Worm (Caenorhabditis elegans) whole organism, L1 larva: Measurements from ENCODE around the gene C50F4.16.

ENCODE experiments used
- Y116A8C.19 ChIP-seq: sonication (generic microtip); optimal IDR thresholded peaks from 2 replicates; lab custom pipeline; 2016; ENCODE audit warnings: missing compliant biosample characterization, missing genetic modification characterization, borderline replicate concordance
- aha-1 ChIP-seq: fragments of 150-350 bp; optimal IDR thresholded peaks from 2 replicates; lab custom pipeline; 2014; ENCODE audit warnings: missing biosample characterization, missing genetic modification characterization
- alr-1 ChIP-seq: fragments of 200-800 bp; sonication (Bioruptor generic); optimal IDR thresholded peaks from 2 replicates; lab custom pipeline; 2018; ENCODE audit warnings: borderline replicate concordance, mild to moderate bottlenecking, missing genetic modification characterization, missing compliant biosample characterization
- ama-1 ChIP-seq: fragments of 150-350 bp; optimal IDR thresholded peaks from 2 replicates; lab custom pipeline; 2014
- blmp-1 ChIP-seq: fragments of 150-350 bp; optimal IDR thresholded peaks from 2 replicates; lab custom pipeline; 2014; ENCODE audit warnings: missing biosample characterization, missing genetic modification characterization
- ceh-8 ChIP-seq: fragments of 200-800 bp; sonication (Bioruptor generic); optimal IDR thresholded peaks from 2 replicates; lab custom pipeline; 2018; ENCODE audit warnings: mild to moderate bottlenecking, missing genetic modification characterization, moderate library complexity, missing compliant biosample characterization
- ceh-82 ChIP-seq, 3 experiments: fragments of 150-350 bp in 1 of 3; sonication (generic microtip) in 2 of 3; optimal IDR thresholded peaks; 2 replicates each; lab custom pipeline; 2014 to 2017; ENCODE audit warnings: missing biosample characterization in 3 of 3, missing genetic modification characterization in 3 of 3
- ceh-90 ChIP-seq: sonication (generic microtip); optimal IDR thresholded peaks from 2 replicates; lab custom pipeline; 2016; ENCODE audit warnings: missing genetic modification characterization, missing compliant biosample characterization
- ces-1 ChIP-seq: fragments of 150-350 bp; optimal IDR thresholded peaks from 2 replicates; lab custom pipeline; 2014; ENCODE audit warnings: missing biosample characterization, missing genetic modification reagents, missing genetic modification characterization
- dpl-1 ChIP-seq, 3 experiments: fragments of 150-350 bp in 2 of 3; sonication (generic microtip) in 1 of 3; optimal IDR thresholded peaks; 2 replicates each; lab custom pipeline; 2014 to 2017; ENCODE audit warnings: missing biosample characterization in 3 of 3, missing genetic modification characterization in 3 of 3, missing genetic modification reagents in 3 of 3
- dsc-1 ChIP-seq: sonication (generic microtip); optimal IDR thresholded peaks from 2 replicates; lab custom pipeline; 2016; ENCODE audit warnings: mild to moderate bottlenecking, missing genetic modification characterization, missing compliant biosample characterization
- efl-1 ChIP-seq, 4 experiments: fragments of 150-350 bp; optimal IDR thresholded peaks in 3 of 4; peaks in 1 of 4; 1 replicate in 1 of 4; 2 replicates in 3 of 4; lab custom pipeline; 2014; ENCODE audit warnings: missing biosample characterization in 2 of 4, missing genetic modification characterization in 2 of 4, missing genetic modification reagents in 2 of 4
- efl-3 ChIP-seq: fragments of 200-800 bp; sonication (Bioruptor generic); optimal IDR thresholded peaks from 2 replicates; lab custom pipeline; 2018; ENCODE audit warnings: mild to moderate bottlenecking, missing genetic modification characterization, missing compliant biosample characterization
- elt-2 ChIP-seq: sonication (generic microtip); optimal IDR thresholded peaks from 2 replicates; lab custom pipeline; 2016; ENCODE audit warnings: missing genetic modification characterization, mild to moderate bottlenecking, inconsistent platforms, missing compliant biosample characterization, missing genetic modification reagents
- elt-3 ChIP-seq, 6 experiments: fragments of 150-350 bp in 1 of 6; sonication (generic microtip); optimal IDR thresholded peaks; 2 replicates each; lab custom pipeline; 2017 to 2018; ENCODE audit warnings: missing biosample characterization in 6 of 6, missing genetic modification characterization in 6 of 6, inconsistent platforms in 1 of 6
- ets-5 ChIP-seq: fragments of 200-800 bp; sonication (Bioruptor generic); IDR thresholded peaks from 2 replicates; pipeline ENCODE4 v1.3.6; 2022; ENCODE audit warnings: missing genetic modification characterization, missing compliant biosample characterization
- fkh-10 ChIP-seq: sonication (generic microtip); optimal IDR thresholded peaks from 2 replicates; lab custom pipeline; 2017; ENCODE audit warnings: missing biosample characterization, missing genetic modification reagents, missing genetic modification characterization
- fkh-4 ChIP-seq: sonication (generic microtip); optimal IDR thresholded peaks from 2 replicates; lab custom pipeline; 2016; ENCODE audit warnings: missing compliant biosample characterization, missing genetic modification characterization, borderline replicate concordance
- fkh-8 ChIP-seq: sonication (generic microtip); optimal IDR thresholded peaks from 2 replicates; lab custom pipeline; 2016; ENCODE audit warnings: mild to moderate bottlenecking, missing genetic modification characterization, missing compliant biosample characterization
- fos-1 ChIP-seq: fragments of 150-350 bp; optimal IDR thresholded peaks from 2 replicates; lab custom pipeline; 2014; ENCODE audit warnings: missing biosample characterization, missing genetic modification characterization
- grh-1 ChIP-seq: fragments of 200-800 bp; sonication (Bioruptor generic); IDR thresholded peaks from 2 replicates; pipeline ENCODE4 v1.3.6; 2022; ENCODE audit warnings: missing genetic modification reagents, missing genetic modification characterization, missing compliant biosample characterization
- lin-14 ChIP-seq: fragments of 200-800 bp; sonication (Bioruptor generic); optimal IDR thresholded peaks from 2 replicates; lab custom pipeline; 2018; ENCODE audit warnings: mild to moderate bottlenecking, missing genetic modification characterization, moderate library complexity, missing compliant biosample characterization
- lin-35 ChIP-seq, 2 experiments: fragments of 150-350 bp; optimal IDR thresholded peaks; 2 replicates each; lab custom pipeline; 2014; ENCODE audit warnings: missing biosample characterization in 2 of 2, missing genetic modification characterization in 2 of 2, missing genetic modification reagents in 2 of 2
- mab-9 ChIP-seq: fragments of 200-800 bp; sonication (Bioruptor generic); IDR thresholded peaks from 2 replicates; pipeline ENCODE4 v1.3.6; 2022; ENCODE audit warnings: missing genetic modification reagents, missing genetic modification characterization, missing compliant biosample characterization
- mdl-1 ChIP-seq, 2 experiments: fragments of 150-350 bp; optimal IDR thresholded peaks; 2 replicates each; lab custom pipeline; 2014 to 2017; ENCODE audit warnings: missing biosample characterization in 2 of 2, missing genetic modification characterization in 2 of 2, inconsistent platforms in 1 of 2
- mef-2 ChIP-seq: fragments of 150-350 bp; optimal IDR thresholded peaks from 2 replicates; lab custom pipeline; 2014; ENCODE audit warnings: missing biosample characterization, missing genetic modification characterization
- nhr-11 ChIP-seq: fragments of 150-350 bp; optimal IDR thresholded peaks from 2 replicates; lab custom pipeline; 2014; ENCODE audit warnings: missing biosample characterization, missing genetic modification characterization
- nhr-12 ChIP-seq: sonication (generic microtip); optimal IDR thresholded peaks from 2 replicates; lab custom pipeline; 2017; ENCODE audit warnings: missing biosample characterization, missing genetic modification characterization
- nhr-19 ChIP-seq: fragments of 200-800 bp; sonication (Bioruptor generic); conservative IDR thresholded peaks from 2 replicates; pipeline ENCODE4 v1.3.6; 2022; ENCODE audit warnings: missing genetic modification characterization, missing compliant biosample characterization
- nhr-237 ChIP-seq: fragments of 150-350 bp; optimal IDR thresholded peaks from 2 replicates; lab custom pipeline; 2014; ENCODE audit warnings: missing biosample characterization, missing genetic modification characterization
- nhr-28 ChIP-seq: fragments of 150-350 bp; optimal IDR thresholded peaks from 2 replicates; lab custom pipeline; 2014; ENCODE audit warnings: missing biosample characterization, missing genetic modification characterization
- nhr-47 ChIP-seq: sonication (generic microtip); optimal IDR thresholded peaks from 2 replicates; lab custom pipeline; 2016; ENCODE audit warnings: mild to moderate bottlenecking, missing genetic modification characterization, moderate library complexity, missing compliant biosample characterization
- nhr-71 ChIP-seq: sonication (generic microtip); optimal IDR thresholded peaks from 2 replicates; lab custom pipeline; 2016; ENCODE audit warnings: mild to moderate bottlenecking, missing genetic modification characterization, moderate library complexity, missing compliant biosample characterization
- nhr-76 ChIP-seq: sonication (generic microtip); optimal IDR thresholded peaks from 2 replicates; lab custom pipeline; 2017; ENCODE audit warnings: missing biosample characterization, missing genetic modification characterization
- nhr-77 ChIP-seq: fragments of 150-350 bp; optimal IDR thresholded peaks from 2 replicates; lab custom pipeline; 2014; ENCODE audit warnings: missing biosample characterization, missing genetic modification characterization
- nhr-84 ChIP-seq: sonication (generic microtip); optimal IDR thresholded peaks from 2 replicates; lab custom pipeline; 2017; ENCODE audit warnings: missing biosample characterization, missing genetic modification characterization
- nhr-85 ChIP-seq: sonication (generic microtip); peaks from one replicate; lab custom pipeline; 2016; ENCODE audit warnings: missing genetic modification characterization, inconsistent platforms, missing compliant biosample characterization
- nhr-90 ChIP-seq: sonication (generic microtip); optimal IDR thresholded peaks from 2 replicates; lab custom pipeline; 2016; ENCODE audit warnings: mild to moderate bottlenecking, missing genetic modification characterization, missing compliant biosample characterization; ENCODE audit not compliant: poor library complexity
- pax-3 ChIP-seq: fragments of 200-800 bp; sonication (Bioruptor generic); optimal IDR thresholded peaks from 2 replicates; lab custom pipeline; 2018; ENCODE audit warnings: mild to moderate bottlenecking, missing genetic modification characterization, moderate library complexity, missing compliant biosample characterization
- pqm-1 ChIP-seq: sonication (generic microtip); optimal IDR thresholded peaks from 3 replicates; lab custom pipeline; 2017; ENCODE audit warnings: missing biosample characterization, missing genetic modification characterization
- rnt-1 ChIP-seq: sonication (generic microtip); optimal IDR thresholded peaks from 2 replicates; lab custom pipeline; 2016; ENCODE audit warnings: mild to moderate bottlenecking, missing genetic modification characterization, moderate library complexity, missing compliant biosample characterization
- skn-1 ChIP-seq: fragments of 150-350 bp; optimal IDR thresholded peaks from 2 replicates; lab custom pipeline; 2014; ENCODE audit warnings: missing biosample characterization, missing genetic modification characterization
- snu-23 ChIP-seq: sonication (generic microtip); optimal IDR thresholded peaks from 2 replicates; lab custom pipeline; 2016; ENCODE audit warnings: missing genetic modification characterization, missing compliant biosample characterization
- swsn-7 ChIP-seq: sonication (generic microtip); optimal IDR thresholded peaks from 2 replicates; lab custom pipeline; 2016; ENCODE audit warnings: missing genetic modification characterization, missing compliant biosample characterization
- unc-30 ChIP-seq: sonication (generic microtip); optimal IDR thresholded peaks from 2 replicates; lab custom pipeline; 2017; ENCODE audit warnings: missing biosample characterization, missing genetic modification characterization
- unc-62 ChIP-seq: fragments of 150-350 bp; optimal IDR thresholded peaks from 2 replicates; lab custom pipeline; 2014; ENCODE audit warnings: missing biosample characterization, missing genetic modification reagents, missing genetic modification characterization
- vab-15 ChIP-seq: sonication (generic microtip); optimal IDR thresholded peaks from 2 replicates; lab custom pipeline; 2017; ENCODE audit warnings: missing genotype, mild to moderate bottlenecking, missing genetic modification characterization, missing compliant biosample characterization
- zag-1 ChIP-seq: fragments of 150-350 bp; optimal IDR thresholded peaks from 2 replicates; lab custom pipeline; 2014; ENCODE audit warnings: missing biosample characterization, missing genetic modification characterization
- zip-4 ChIP-seq: fragments of 200-800 bp; sonication (Bioruptor generic); optimal IDR thresholded peaks from 2 replicates; lab custom pipeline; 2018; ENCODE audit warnings: mild to moderate bottlenecking, missing genetic modification characterization, moderate library complexity, missing compliant biosample characterization

Gene C50F4.16

DNA sequence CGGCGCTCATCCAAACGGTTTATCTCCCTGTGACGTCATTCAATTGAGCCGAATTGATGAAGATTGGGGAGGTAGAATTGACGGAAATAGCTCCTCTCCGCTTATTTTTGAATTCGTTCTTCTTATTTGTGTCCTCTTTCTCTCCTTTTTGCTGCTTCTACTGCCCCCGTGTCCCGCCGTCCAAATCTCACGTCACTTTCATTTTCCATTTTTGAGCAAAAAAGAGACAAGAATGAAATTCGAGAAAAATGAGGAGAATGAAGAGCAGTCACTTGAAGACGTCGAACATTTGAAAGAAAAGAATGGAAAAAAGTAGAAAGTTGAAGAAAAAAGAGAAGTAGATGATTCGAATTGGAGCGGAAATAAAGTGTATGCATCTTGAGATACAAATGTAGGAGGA, 22.2 kb upstream of the C50F4.16 start:
- no peak for TF ChIP-seq efl-3 (GFP tag; lab: Kevin White, UChicago)
- TF ChIP-seq dsc-1 (tag; lab: Kevin White, UChicago) = peak; percentile 61
- TF ChIP-seq nhr-47 (tag; lab: Kevin White, UChicago) = no peak
- TF ChIP-seq ceh-82 (tag; optimal IDR thresholded peaks at IDR 0.05; lab: Kevin White, UChicago) = no peak
- peak; percentile 37 for TF ChIP-seq lin-14
- TF ChIP-seq fkh-8 (tag; lab: Kevin White, UChicago) = peak; percentile 29
- peak; percentile 84 for TF ChIP-seq fkh-10 (GFP tag; lab: Kevin White, UChicago)
- no peak for TF ChIP-seq mef-2 (tag; lab: Kevin White, UChicago)

DNA sequence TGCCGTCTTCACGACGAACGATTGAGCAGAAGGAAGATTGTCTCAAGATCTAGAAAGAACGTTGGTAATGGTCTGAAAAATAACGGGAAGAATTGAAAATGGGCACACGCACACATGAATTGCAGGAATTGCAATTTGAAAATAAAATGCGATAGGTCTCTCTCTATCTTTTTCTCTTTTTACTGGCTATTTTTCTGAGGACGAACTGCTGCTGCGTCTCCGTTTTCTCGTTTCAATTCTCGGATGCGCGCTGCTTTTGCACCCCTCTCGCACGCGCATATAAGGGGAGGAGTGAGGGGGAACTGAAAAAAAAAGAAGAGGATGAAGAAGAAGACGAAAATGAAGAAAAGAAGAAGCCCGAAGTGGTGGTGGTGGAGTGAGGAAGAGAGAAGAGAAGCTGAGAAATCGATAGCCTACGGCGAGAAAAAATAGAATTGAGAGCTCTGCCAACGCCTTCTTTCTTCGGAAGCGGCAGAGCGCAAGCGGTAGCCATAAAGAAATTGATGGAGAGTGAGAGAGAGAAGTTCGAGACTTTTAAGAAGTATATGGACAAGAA, 20.3 kb upstream of the C50F4.16 start, which contains the start of gene rgef-1:
Gene rgef-1, minus strand, starts transcription at position 51 of the 556 bp plus-strand sequence.
- TF ChIP-seq snu-23 (GFP tag; lab: Kevin White, UChicago) = peak; percentile 36
- TF ChIP-seq efl-1 (optimal IDR thresholded peaks at IDR 0.05; lab: Kevin White, UChicago) = peak; percentile 30 to 34
- TF ChIP-seq efl-1 (GFP tag; optimal IDR thresholded peaks at IDR 0.05 in 1 of 2; lab: Kevin White, UChicago) = peak in 1 of 2 experiments; percentile 3
- no peak for TF ChIP-seq ama-1
- no peak for TF ChIP-seq zip-4 (GFP tag; lab: Kevin White, UChicago)
- peak in 1 of 3 experiments; percentile 25 for TF ChIP-seq dpl-1 (GFP tag; optimal IDR thresholded peaks at IDR 0.05; lab: Kevin White, UChicago)
- TF ChIP-seq nhr-90 = no peak
- no peak for TF ChIP-seq nhr-19 (GFP tag; lab: Robert Waterston, UW)
- TF ChIP-seq mef-2 (tag; lab: Kevin White, UChicago) = peak; percentile 80
- no peak for TF ChIP-seq nhr-76 (tag; lab: Kevin White, UChicago)
- no peak for TF ChIP-seq efl-3 (GFP tag; lab: Kevin White, UChicago)
- TF ChIP-seq swsn-7 (tag; lab: Kevin White, UChicago) = peak; percentile 71
- peak; percentile 17 for TF ChIP-seq ceh-8 (GFP tag; lab: Kevin White, UChicago)
- TF ChIP-seq alr-1 = no peak
- TF ChIP-seq grh-1 = no peak
- no peak for TF ChIP-seq unc-62
- no peak for TF ChIP-seq nhr-84 (tag; lab: Kevin White, UChicago)
- TF ChIP-seq fkh-8 (tag; lab: Kevin White, UChicago) = peak; percentile 88
- TF ChIP-seq ces-1 = no peak
- peak; percentile 96 for TF ChIP-seq fkh-10 (GFP tag; lab: Kevin White, UChicago)
- no peak for TF ChIP-seq unc-30 (tag; lab: Kevin White, UChicago)
- peak in 1 of 2 experiments; percentile 51 for TF ChIP-seq lin-35 (GFP tag; optimal IDR thresholded peaks at IDR 0.05; lab: Kevin White, UChicago)
- no peak for TF ChIP-seq mdl-1 (tag; optimal IDR thresholded peaks at IDR 0.05; lab: Kevin White, UChicago)
- no peak for TF ChIP-seq Y116A8C.19 (tag; lab: Kevin White, UChicago)
- no peak for TF ChIP-seq blmp-1 (tag; lab: Kevin White, UChicago)
- TF ChIP-seq aha-1 = no peak
- no peak for TF ChIP-seq fkh-4 (tag; lab: Kevin White, UChicago)
- no peak for TF ChIP-seq mab-9 (GFP tag; lab: Robert Waterston, UW)
- TF ChIP-seq pqm-1 = no peak
- no peak for TF ChIP-seq nhr-12
- TF ChIP-seq ets-5 (GFP tag; lab: Robert Waterston, UW) = no peak
- no peak for TF ChIP-seq rnt-1
- TF ChIP-seq nhr-71 (tag; lab: Kevin White, UChicago) = peak; percentile 71
- TF ChIP-seq vab-15 = no peak
- no peak for TF ChIP-seq nhr-77
- TF ChIP-seq nhr-11 (tag; lab: Kevin White, UChicago) = no peak
- peak; percentile 5 for TF ChIP-seq skn-1 (tag; lab: Kevin White, UChicago)
- peak; percentile 3 for TF ChIP-seq pax-3 (tag; lab: Kevin White, UChicago)
- TF ChIP-seq nhr-47 (tag; lab: Kevin White, UChicago) = peak; percentile 65
- TF ChIP-seq ceh-90 (tag; lab: Kevin White, UChicago) = no peak
- TF ChIP-seq elt-2 (tag; lab: Kevin White, UChicago) = no peak
- TF ChIP-seq fos-1 (tag; lab: Kevin White, UChicago) = peak; percentile 16
- TF ChIP-seq nhr-85 (tag; lab: Kevin White, UChicago) = no peak
- peak; percentile 47 for TF ChIP-seq zag-1 (tag; lab: Kevin White, UChicago)
- TF ChIP-seq elt-3 (tag; optimal IDR thresholded peaks at IDR 0.05; lab: Kevin White, UChicago) = no peak
- no peak for TF ChIP-seq nhr-28 (tag; lab: Kevin White, UChicago)
- no peak for TF ChIP-seq nhr-237 (tag; lab: Kevin White, UChicago)
